Worm (Caenorhabditis elegans): ENCODE results near the gene saeg-1.
A peak's percentile ranks its signal among the peaks of the same experiment; 100 is the strongest.

saeg-1 gene

DNA sequence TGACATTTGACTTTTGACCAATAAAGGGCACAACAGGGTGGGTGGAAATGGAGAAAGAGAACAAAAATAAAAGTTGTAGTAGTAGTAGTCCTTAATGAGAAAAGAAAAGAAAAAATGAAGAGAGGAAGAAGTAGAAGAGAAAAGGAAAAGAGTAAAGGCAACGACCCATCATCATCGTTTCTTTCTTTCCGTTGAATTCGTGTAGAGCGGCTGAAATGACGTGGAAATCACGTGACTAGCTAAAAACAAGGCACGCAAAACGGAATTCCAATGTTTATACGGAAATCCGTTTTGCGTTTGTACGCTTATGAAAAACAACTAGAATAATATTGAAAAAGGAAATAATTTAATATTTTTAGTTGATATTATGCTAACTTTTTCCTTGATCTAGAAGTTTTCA lies 2.1 kb upstream of the saeg-1 start:
- TF ChIP-seq klf-2 (GFP tag; conservative IDR thresholded peaks at IDR 0.05) (no peak), tab-1 (GFP tag; IDR thresholded peaks at IDR 0.05) (no peak), ztf-29 (GFP tag; IDR thresholded peaks at IDR 0.05) (no peak)

DNA sequence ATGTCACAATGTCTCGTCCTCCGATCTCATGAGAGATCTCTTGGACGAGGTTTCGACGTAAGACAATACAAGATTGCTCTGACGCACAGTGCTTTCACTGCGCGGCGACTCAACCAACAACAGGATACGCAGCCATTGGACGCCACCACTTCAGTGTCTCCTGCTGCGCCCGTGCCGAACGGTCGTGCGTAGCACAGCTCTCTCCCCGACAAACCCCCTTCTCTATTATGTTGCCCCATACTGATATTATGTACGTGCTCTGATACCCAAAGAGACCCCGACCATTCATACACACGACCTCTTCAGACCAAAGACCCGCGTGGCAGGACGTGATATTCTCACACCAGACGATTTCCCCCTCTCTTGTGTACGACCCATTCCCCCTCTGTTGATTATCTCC lies 841 bp upstream of the saeg-1 start:
- TF ChIP-seq flt-1 (GFP tag; IDR thresholded peaks at IDR 0.05): peak; percentile 23; the same call in 1 of the 2 replicates

DNA sequence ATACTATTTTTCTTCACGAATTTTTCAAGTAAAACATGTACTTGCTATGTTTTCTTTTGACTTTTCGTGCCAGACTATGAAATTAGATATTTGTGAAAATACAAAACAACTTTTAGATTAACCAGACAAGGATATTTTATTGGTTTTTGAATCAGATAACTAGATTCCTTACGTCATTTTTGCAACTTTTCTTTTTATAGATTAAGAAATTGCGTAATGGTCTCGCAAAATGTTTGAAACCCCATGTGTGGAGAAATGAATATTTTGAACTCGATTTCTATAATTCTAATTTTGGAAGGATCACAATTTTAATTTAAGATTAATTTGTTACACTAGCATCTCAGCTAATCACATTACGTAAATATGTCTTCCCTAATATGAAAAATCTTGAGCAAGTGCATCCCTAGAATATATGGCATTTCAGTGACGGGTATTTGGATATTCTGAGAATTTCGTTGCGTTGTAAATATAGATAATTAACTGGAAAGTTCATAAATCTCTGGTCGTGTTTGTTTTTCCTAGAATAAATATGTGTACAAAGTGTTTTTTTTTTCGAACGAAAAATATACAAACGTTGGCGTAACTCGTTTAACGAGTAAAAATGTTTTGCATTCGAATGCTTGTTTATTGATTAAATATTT lies 2.9 kb downstream of the saeg-1 start:
- no peak for TF ChIP-seq med-1 (GFP tag; optimal IDR thresholded peaks at IDR 0.05; ENCODE audit: insufficient read depth)
- no peak for TF ChIP-seq flt-1 (GFP tag; IDR thresholded peaks at IDR 0.05)
- TF ChIP-seq ztf-29 (GFP tag; IDR thresholded peaks at IDR 0.05): no peak
- no peak for TF ChIP-seq T22C8.4 (GFP tag; IDR thresholded peaks at IDR 0.05)
- TF ChIP-seq ref-1 (GFP tag; conservative IDR thresholded peaks at IDR 0.05): no peak
- TF ChIP-seq cog-1 (tag; optimal IDR thresholded peaks at IDR 0.05): no peak
- no peak for TF ChIP-seq klf-2 (GFP tag; conservative IDR thresholded peaks at IDR 0.05)
- TF ChIP-seq ztf-23 (GFP tag; IDR thresholded peaks at IDR 0.05): no peak
- no peak for TF ChIP-seq tab-1 (GFP tag; IDR thresholded peaks at IDR 0.05)

DNA sequence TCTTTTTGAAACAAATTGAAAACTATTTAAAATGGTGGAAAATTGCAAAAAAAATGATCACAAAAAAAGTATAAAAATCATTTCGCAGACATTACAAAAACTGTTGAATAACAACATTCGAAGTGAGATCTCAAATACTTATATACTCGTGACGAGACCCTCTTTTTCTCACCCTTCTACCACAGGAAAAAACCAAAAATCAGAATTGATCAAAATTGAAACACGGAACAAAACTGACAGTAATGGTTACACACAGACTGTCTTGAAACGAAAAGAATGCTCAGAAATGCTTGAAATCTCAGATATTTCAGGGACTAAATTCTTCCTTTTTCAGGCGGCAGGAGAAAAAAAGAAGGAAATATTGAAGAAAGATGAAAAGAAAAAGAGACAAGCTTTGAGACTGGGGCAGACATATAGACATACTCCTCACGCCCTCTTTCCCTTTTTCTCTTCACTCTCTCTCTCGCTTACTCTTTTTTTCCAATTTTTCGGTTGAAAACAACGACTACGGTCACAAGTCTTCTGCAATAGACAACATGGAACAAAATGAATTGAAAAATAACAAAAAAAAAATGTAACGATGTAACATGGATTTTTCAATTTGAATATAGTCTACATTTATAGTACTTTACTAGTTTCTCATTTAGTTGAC lies 3.8 kb downstream of the saeg-1 start:
- no peak for TF ChIP-seq ztf-29 (GFP tag; IDR thresholded peaks at IDR 0.05)
- TF ChIP-seq flt-1 (GFP tag; IDR thresholded peaks at IDR 0.05): no peak
- no peak for TF ChIP-seq med-1 (GFP tag; optimal IDR thresholded peaks at IDR 0.05; ENCODE audit: insufficient read depth)
- no peak for TF ChIP-seq klf-2 (GFP tag; conservative IDR thresholded peaks at IDR 0.05)
- no peak for TF ChIP-seq ref-1 (GFP tag; conservative IDR thresholded peaks at IDR 0.05)

DNA sequence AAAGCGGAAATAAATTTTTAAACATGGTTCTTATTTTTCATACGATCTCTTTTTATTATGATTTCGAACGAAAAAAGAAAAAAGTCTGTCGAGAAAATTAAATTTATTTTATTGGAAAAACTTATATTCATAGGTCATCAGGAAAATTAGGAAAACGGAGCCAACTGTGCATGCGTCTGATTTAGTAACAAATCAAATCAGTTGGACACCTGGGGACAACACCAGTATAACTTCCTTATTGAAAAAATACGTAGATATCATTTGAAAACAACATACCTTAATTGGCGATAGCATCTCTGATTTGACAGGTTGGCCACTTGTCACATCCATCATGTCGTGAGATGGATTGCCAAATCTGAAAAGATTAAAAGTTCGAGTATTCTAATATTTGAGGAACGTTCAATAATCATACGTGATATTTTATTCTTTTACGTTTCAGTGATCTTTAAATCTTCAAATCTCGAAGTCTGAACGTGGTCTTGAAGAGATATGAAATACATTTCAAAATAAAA lies 4.9 kb downstream of the saeg-1 start:
- no peak for TF ChIP-seq cog-1 (tag; optimal IDR thresholded peaks at IDR 0.05)
- TF ChIP-seq T22C8.4 (GFP tag; IDR thresholded peaks at IDR 0.05): no peak
- no peak for TF ChIP-seq flt-1 (GFP tag; IDR thresholded peaks at IDR 0.05)
- TF ChIP-seq ref-1 (GFP tag; conservative IDR thresholded peaks at IDR 0.05): no peak
- TF ChIP-seq ztf-23 (GFP tag; IDR thresholded peaks at IDR 0.05): no peak
- no peak for TF ChIP-seq klf-2 (GFP tag; conservative IDR thresholded peaks at IDR 0.05)
- TF ChIP-seq med-1 (GFP tag; optimal IDR thresholded peaks at IDR 0.05; ENCODE audit: insufficient read depth): no peak
- no peak for TF ChIP-seq tab-1 (GFP tag; IDR thresholded peaks at IDR 0.05)
- TF ChIP-seq ztf-29 (GFP tag; IDR thresholded peaks at IDR 0.05): no peak

DNA sequence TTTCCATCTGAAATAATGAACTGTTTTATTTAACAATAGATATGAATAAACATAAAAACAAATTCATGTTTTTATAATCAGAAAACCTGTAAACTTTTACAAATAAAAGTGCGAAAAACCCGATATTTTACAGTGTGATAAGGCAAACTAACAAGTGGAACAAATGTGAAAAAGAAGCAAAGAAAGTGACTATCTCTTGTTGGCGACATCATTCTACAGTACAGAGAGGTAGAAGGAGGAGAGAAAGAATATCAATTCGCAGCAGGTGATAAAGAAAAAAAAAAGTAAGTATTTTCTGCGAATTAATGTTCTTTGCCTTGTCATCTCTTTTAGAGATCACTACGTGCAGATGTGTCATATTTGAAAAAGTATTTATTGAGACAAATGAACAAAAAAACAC lies 5.7 kb downstream of the saeg-1 start:
- no peak for TF ChIP-seq med-1 (GFP tag; optimal IDR thresholded peaks at IDR 0.05; ENCODE audit: insufficient read depth)
- TF ChIP-seq ref-1 (GFP tag; conservative IDR thresholded peaks at IDR 0.05): no peak
- no peak for TF ChIP-seq cog-1 (tag; optimal IDR thresholded peaks at IDR 0.05)
- TF ChIP-seq ztf-23 (GFP tag; IDR thresholded peaks at IDR 0.05): no peak
- TF ChIP-seq tab-1 (GFP tag; IDR thresholded peaks at IDR 0.05): no peak
- no peak for TF ChIP-seq T22C8.4 (GFP tag; IDR thresholded peaks at IDR 0.05)
- no peak for TF ChIP-seq flt-1 (GFP tag; IDR thresholded peaks at IDR 0.05)
- TF ChIP-seq klf-2 (GFP tag; conservative IDR thresholded peaks at IDR 0.05): no peak
- no peak for TF ChIP-seq ztf-29 (GFP tag; IDR thresholded peaks at IDR 0.05)

DNA sequence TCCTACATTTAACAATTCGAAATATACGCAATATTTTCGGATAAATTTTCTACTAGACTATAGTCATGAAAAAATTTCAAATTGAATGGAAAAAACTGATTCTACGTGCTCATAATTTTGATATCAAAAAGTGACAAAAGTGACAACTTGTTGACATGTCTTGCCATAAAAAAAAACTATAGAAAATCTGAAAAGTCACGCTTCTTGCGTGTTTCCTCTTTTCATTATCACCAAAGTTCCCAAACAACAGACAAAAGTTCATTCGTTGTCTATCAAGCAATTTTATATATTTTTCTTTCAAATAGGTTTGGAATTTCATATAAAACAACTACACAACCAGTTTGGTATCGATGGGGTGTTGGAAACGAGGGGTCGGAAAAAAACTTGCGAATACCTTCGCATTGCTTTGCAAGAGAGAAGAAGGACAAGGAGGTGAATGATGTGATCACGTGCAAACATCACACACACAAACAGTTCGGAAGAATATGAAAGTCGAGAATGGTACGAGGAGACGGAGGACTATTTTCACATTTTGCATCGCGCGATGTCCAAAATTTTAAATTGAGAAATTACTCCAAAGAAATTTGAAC lies 6.4 kb downstream of the saeg-1 start:
- TF ChIP-seq flt-1 (GFP tag; IDR thresholded peaks at IDR 0.05) (no peak), tab-1 (GFP tag; IDR thresholded peaks at IDR 0.05) (no peak), klf-2 (GFP tag; conservative IDR thresholded peaks at IDR 0.05) (no peak), cog-1 (tag; optimal IDR thresholded peaks at IDR 0.05) (no peak), T22C8.4 (GFP tag; IDR thresholded peaks at IDR 0.05) (no peak), ref-1 (GFP tag; conservative IDR thresholded peaks at IDR 0.05) (no peak), med-1 (GFP tag; optimal IDR thresholded peaks at IDR 0.05; ENCODE audit: insufficient read depth) (no peak), ztf-23 (GFP tag; IDR thresholded peaks at IDR 0.05) (no peak), ztf-29 (GFP tag; IDR thresholded peaks at IDR 0.05) (no peak)

DNA sequence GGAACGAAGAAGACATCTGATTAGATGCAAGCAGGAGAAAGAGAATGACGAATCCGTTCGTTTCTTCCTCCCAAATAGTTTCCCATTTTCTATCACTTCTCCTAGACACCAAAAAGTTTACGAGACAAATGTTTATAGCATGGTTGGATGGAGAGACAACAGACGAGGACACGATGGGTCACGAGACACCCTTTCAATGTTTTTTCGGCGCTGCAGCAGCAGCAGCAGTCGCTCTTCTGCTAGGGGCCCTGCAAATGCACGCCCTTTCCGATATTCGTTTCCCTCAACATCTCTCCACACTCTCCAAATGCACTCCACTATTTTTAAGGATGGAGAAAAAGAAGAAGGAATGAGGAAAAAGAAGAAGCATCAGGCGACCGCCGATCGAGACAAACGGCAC lies 7.2 kb downstream of the saeg-1 start:
- no peak for TF ChIP-seq ref-1 (GFP tag; conservative IDR thresholded peaks at IDR 0.05)
- TF ChIP-seq med-1 (GFP tag; optimal IDR thresholded peaks at IDR 0.05; ENCODE audit: insufficient read depth): no peak
- no peak for TF ChIP-seq cog-1 (tag; optimal IDR thresholded peaks at IDR 0.05)
- no peak for TF ChIP-seq ztf-29 (GFP tag; IDR thresholded peaks at IDR 0.05)
- no peak for TF ChIP-seq tab-1 (GFP tag; IDR thresholded peaks at IDR 0.05)
- no peak for TF ChIP-seq T22C8.4 (GFP tag; IDR thresholded peaks at IDR 0.05)
- no peak for TF ChIP-seq klf-2 (GFP tag; conservative IDR thresholded peaks at IDR 0.05)
- peak; percentile 42; the same call in 1 of the 2 replicates for TF ChIP-seq flt-1 (GFP tag; IDR thresholded peaks at IDR 0.05)
- TF ChIP-seq ztf-23 (GFP tag; IDR thresholded peaks at IDR 0.05): 0 out of 2 replicates have a peak, but pooled peaks have one; percentile 8

DNA sequence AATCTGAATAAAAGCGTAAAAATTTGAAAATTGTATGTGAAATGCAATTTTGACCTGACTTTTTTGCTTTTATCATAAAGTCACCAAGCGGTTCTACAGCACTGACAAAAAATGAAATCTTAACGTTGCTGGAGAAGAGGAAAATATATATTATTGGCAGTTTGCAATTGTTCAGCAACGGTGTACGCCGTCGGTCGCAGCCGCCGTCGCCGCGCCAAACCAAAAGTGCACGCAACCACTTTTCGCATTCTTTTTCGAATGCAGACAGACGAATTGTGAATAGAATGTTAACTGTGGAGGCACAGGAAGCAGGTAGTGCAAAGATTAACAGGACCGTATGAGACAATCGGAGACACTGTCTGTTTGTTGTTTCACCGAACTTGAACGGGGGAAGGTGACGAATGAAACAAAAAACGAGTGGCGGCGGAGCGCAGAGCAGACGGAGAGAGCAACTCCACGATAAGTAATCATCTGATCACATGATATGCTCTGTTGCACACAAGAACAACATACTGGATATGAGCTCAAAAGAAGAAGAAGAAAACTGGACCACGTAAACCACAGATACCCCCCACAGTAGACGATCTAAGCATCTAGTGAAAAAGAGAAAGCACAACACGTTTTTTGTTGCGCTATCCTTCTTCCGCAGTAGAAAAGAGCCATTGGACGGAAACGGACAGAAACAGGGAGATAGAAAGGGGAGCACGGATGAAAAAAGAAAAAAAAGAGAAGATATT lies 8.4 kb downstream of the saeg-1 start:
- TF ChIP-seq ztf-23 (GFP tag; IDR thresholded peaks at IDR 0.05) (no peak), klf-2 (GFP tag; conservative IDR thresholded peaks at IDR 0.05) (no peak), ref-1 (GFP tag; conservative IDR thresholded peaks at IDR 0.05) (no peak), tab-1 (GFP tag; IDR thresholded peaks at IDR 0.05) (no peak), med-1 (GFP tag; optimal IDR thresholded peaks at IDR 0.05; ENCODE audit: insufficient read depth) (no peak), T22C8.4 (GFP tag; IDR thresholded peaks at IDR 0.05) (no peak), ztf-29 (GFP tag; IDR thresholded peaks at IDR 0.05) (no peak), cog-1 (tag; optimal IDR thresholded peaks at IDR 0.05) (no peak), flt-1 (GFP tag; IDR thresholded peaks at IDR 0.05) (no peak)
